Worm (Caenorhabditis elegans): ENCODE measurements around the gene srd-1.

srd-1 gene

ce11 chrII:10182634-10183033 is at the start of gene srd-1:
Gene srd-1 (minus strand): TSS chrII:10182734.
- TF ChIP-seq hlh-15 (tag; optimal IDR thresholded peaks at IDR 0.05) (no peak), hlh-13 (GFP tag; optimal IDR thresholded peaks at IDR 0.05) (no peak), ceh-9 (tag; optimal IDR thresholded peaks at IDR 0.05) (no peak), madf-2 (tag; optimal IDR thresholded peaks at IDR 0.05) (no peak), pat-9 (tag; optimal IDR thresholded peaks at IDR 0.05) (no peak), elt-2 (tag; optimal IDR thresholded peaks at IDR 0.05) (no peak), pqm-1 (tag; optimal IDR thresholded peaks at IDR 0.05) (no peak), Y22D7AL.16 (tag; optimal IDR thresholded peaks at IDR 0.05) (no peak), che-1 (tag; optimal IDR thresholded peaks at IDR 0.05) (no peak), K09A11.1 (tag; optimal IDR thresholded peaks at IDR 0.05; ENCODE audit: insufficient read depth) (no peak), nhr-11 (tag; optimal IDR thresholded peaks at IDR 0.05) (no peak)

ce11 chrII:10231874-10232273 is 49.3 kb upstream of the srd-1 start:
- TF ChIP-seq hlh-6 (tag; optimal IDR thresholded peaks at IDR 0.05) (no peak), pax-1 (tag; optimal IDR thresholded peaks at IDR 0.05) (peak; percentile 42), elt-2 (tag; optimal IDR thresholded peaks at IDR 0.05) (peak; percentile 60), pros-1 (tag; optimal IDR thresholded peaks at IDR 0.05) (no peak)

- TF ChIP-seq C38D4.7 (GFP tag; optimal IDR thresholded peaks at IDR 0.05) (no peak), npax-4 (tag; optimal IDR thresholded peaks at IDR 0.05) (no peak), tbx-2 (tag; optimal IDR thresholded peaks at IDR 0.05) (no peak), che-1 (tag; optimal IDR thresholded peaks at IDR 0.05) (no peak), hlh-8 (tag; optimal IDR thresholded peaks at IDR 0.05) (no peak), pax-1 (tag; optimal IDR thresholded peaks at IDR 0.05) (no peak), rnt-1 (tag; optimal IDR thresholded peaks at IDR 0.05) (no peak), pag-3 (tag; optimal IDR thresholded peaks at IDR 0.05; ENCODE audit: borderline replicate concordance) (no peak), ceh-22 (tag; optimal IDR thresholded peaks at IDR 0.05) (no peak), sox-4 (tag; optimal IDR thresholded peaks at IDR 0.05) (no peak), elt-2 (tag; optimal IDR thresholded peaks at IDR 0.05) (no peak), K09A11.1 (tag; optimal IDR thresholded peaks at IDR 0.05; ENCODE audit: insufficient read depth) (no peak), fkh-6 (tag; optimal IDR thresholded peaks at IDR 0.05) (no peak), C08G9.2 (tag; optimal IDR thresholded peaks at IDR 0.05) (no peak)
Observed at ce11 chrII:10230972-10231371, 48.4 kb upstream of the srd-1 start, which contains the start of gene T01E8.8. Gene T01E8.8 (plus strand): TSS chrII:10231272.

ce11 chrII:10227030-10227429 is 44.5 kb upstream of the srd-1 start, which contains the start of gene srh-135:
Gene srh-135 (minus strand): TSS chrII:10227130.
- TF ChIP-seq lin-11 (tag; optimal IDR thresholded peaks at IDR 0.05) (no peak), tbx-2 (tag; optimal IDR thresholded peaks at IDR 0.05) (no peak), unc-42 (tag; optimal IDR thresholded peaks at IDR 0.05) (no peak), nhr-232 (tag; optimal IDR thresholded peaks at IDR 0.05) (no peak), tbx-7 (tag; optimal IDR thresholded peaks at IDR 0.05) (no peak), ceh-48 (tag; optimal IDR thresholded peaks at IDR 0.05) (no peak), ceh-18 (tag; optimal IDR thresholded peaks at IDR 0.05) (no peak), nhr-11 (tag; optimal IDR thresholded peaks at IDR 0.05) (no peak), C08G9.2 (tag; optimal IDR thresholded peaks at IDR 0.05) (no peak)

ce11 chrII:10222577-10222976 is 40.0 kb upstream of the srd-1 start, which contains the start of gene plc-3:
Gene plc-3 (plus strand): TSS chrII:10222877.
- TF ChIP-seq elt-2 (tag; optimal IDR thresholded peaks at IDR 0.05) = no peak
- no peak for TF ChIP-seq pag-3 (tag; optimal IDR thresholded peaks at IDR 0.05; ENCODE audit: borderline replicate concordance)
- TF ChIP-seq sdc-2 (tag; optimal IDR thresholded peaks at IDR 0.05) = no peak
- TF ChIP-seq pat-9 (tag; optimal IDR thresholded peaks at IDR 0.05) = no peak
- no peak for TF ChIP-seq ceh-48 (tag; optimal IDR thresholded peaks at IDR 0.05)
- no peak for TF ChIP-seq unc-3 (GFP tag; conservative IDR thresholded peaks at IDR 0.05)
- TF ChIP-seq unc-3 (tag; optimal IDR thresholded peaks at IDR 0.05) = no peak
- TF ChIP-seq unc-42 (tag; optimal IDR thresholded peaks at IDR 0.05) = no peak
- TF ChIP-seq hlh-13 (GFP tag; optimal IDR thresholded peaks at IDR 0.05) = no peak
- TF ChIP-seq ceh-2 (tag; optimal IDR thresholded peaks at IDR 0.05) = no peak
- TF ChIP-seq ztf-16 (tag; optimal IDR thresholded peaks at IDR 0.05) = no peak
- TF ChIP-seq ref-2 (tag; optimal IDR thresholded peaks at IDR 0.05) = no peak
- no peak for TF ChIP-seq K02D7.2 (tag; optimal IDR thresholded peaks at IDR 0.05)
- TF ChIP-seq fkh-6 (tag; optimal IDR thresholded peaks at IDR 0.05) = no peak
- no peak for TF ChIP-seq dve-1 (tag; optimal IDR thresholded peaks at IDR 0.05)
- TF ChIP-seq che-1 (tag; optimal IDR thresholded peaks at IDR 0.05) = no peak
- no peak for TF ChIP-seq Y22D7AL.16 (tag; optimal IDR thresholded peaks at IDR 0.05)

Measured in whole organism, late embryonic.